Fruit fly (Drosophila melanogaster) whole organism, embryonic: Measurements from ENCODE around the gene CG32820.
A peak's percentile ranks its signal among the peaks of the same experiment; 100 is the strongest.
"Not testable (repeated sequence)": the region's sequence is repeated elsewhere in the genome, so short reads cannot be mapped to it uniquely, and the experiment has no call there.

Experiments
- BEAF-32 ChIP-seq: fragments of 200-800 bp; sonication (Bioruptor generic); optimal IDR thresholded peaks from 3 replicates; lab custom pipeline; 2017; ENCODE audit warnings: missing biosample characterization, missing genetic modification characterization, mild to moderate bottlenecking, moderate library complexity, missing genetic modification reagents
- CG11696 ChIP-seq: fragments of 200-800 bp; sonication (Bioruptor generic); IDR thresholded peaks from 2 replicates; pipeline ENCODE4 v1.3.6; 2022; ENCODE audit warnings: missing biosample characterization, missing genetic modification characterization
- CG11723 ChIP-seq: fragments of 200-800 bp; sonication (Bioruptor generic); optimal IDR thresholded peaks from 2 replicates; lab custom pipeline; 2017; ENCODE audit warnings: missing biosample characterization, mild to moderate bottlenecking, missing genetic modification characterization
- CG12236 ChIP-seq: fragments of 200-800 bp; sonication (Bioruptor generic); optimal IDR thresholded peaks from 2 replicates; lab custom pipeline; 2016; ENCODE audit warnings: missing biosample characterization, missing genetic modification characterization
- CG13123 ChIP-seq: fragments of 200-800 bp; sonication (Bioruptor generic); optimal IDR thresholded peaks from 2 replicates; lab custom pipeline; 2016; ENCODE audit warnings: missing biosample characterization, missing genetic modification characterization
- CG13287 ChIP-seq: fragments of 200-800 bp; sonication (Bioruptor generic); IDR thresholded peaks from 2 replicates; pipeline ENCODE4 v1.3.6; 2022; ENCODE audit warnings: missing biosample characterization, missing genetic modification characterization; ENCODE audit not compliant: partially characterized antibody
- CG15514 ChIP-seq: fragments of 200-800 bp; sonication (Bioruptor generic); optimal IDR thresholded peaks from 3 replicates; lab custom pipeline; 2017; ENCODE audit warnings: missing biosample characterization, missing genetic modification characterization, mild to moderate bottlenecking, moderate library complexity, missing genetic modification reagents
- CG16813 ChIP-seq: fragments of 200-800 bp; sonication (Bioruptor generic); IDR thresholded peaks from 3 replicates; pipeline ENCODE4 v1.3.6; 2022; ENCODE audit warnings: missing biosample characterization, missing genetic modification characterization; ENCODE audit not compliant: partially characterized antibody
- CG17361 ChIP-seq: fragments of 200-800 bp; sonication (Bioruptor generic); IDR thresholded peaks from 3 replicates; pipeline ENCODE4 v1.3.6; 2022; ENCODE audit warnings: missing biosample characterization, missing genetic modification characterization
- CG2678 ChIP-seq: fragments of 200-800 bp; sonication (Bioruptor generic); optimal IDR thresholded peaks from 3 replicates; lab custom pipeline; 2019; ENCODE audit warnings: missing biosample characterization, mild to moderate bottlenecking, missing genetic modification characterization, moderate library complexity
- CG6791 ChIP-seq: fragments of 200-800 bp; sonication (Bioruptor generic); IDR thresholded peaks from 3 replicates; pipeline ENCODE4 v1.3.6; 2022; ENCODE audit warnings: missing biosample characterization, missing genetic modification characterization; ENCODE audit not compliant: partially characterized antibody
- CG7556 ChIP-seq: fragments of 200-800 bp; sonication (Bioruptor generic); optimal IDR thresholded peaks from 2 replicates; lab custom pipeline; 2017; ENCODE audit warnings: missing biosample characterization, mild to moderate bottlenecking, missing genetic modification characterization
- CG7786 ChIP-seq: fragments of 200-800 bp; sonication (Bioruptor generic); optimal IDR thresholded peaks from 2 replicates; lab custom pipeline; 2016; ENCODE audit warnings: missing biosample characterization, missing genetic modification characterization
- CG7963 ChIP-seq: fragments of 200-800 bp; sonication (Bioruptor generic); IDR thresholded peaks from 3 replicates; pipeline ENCODE4 v1.3.6; 2022; ENCODE audit warnings: missing biosample characterization, missing genetic modification characterization; ENCODE audit not compliant: partially characterized antibody
- CrebB ChIP-seq: fragments of 200-800 bp; sonication (Bioruptor generic); optimal IDR thresholded peaks from 3 replicates; lab custom pipeline; 2018; ENCODE audit warnings: missing biosample characterization, mild to moderate bottlenecking, missing genetic modification characterization
- D19B ChIP-seq: fragments of 200-800 bp; sonication (Bioruptor generic); optimal IDR thresholded peaks from 2 replicates; lab custom pipeline; 2017; ENCODE audit warnings: missing biosample characterization, mild to moderate bottlenecking, missing genetic modification characterization
- Dp ChIP-seq: fragments of 200-800 bp; sonication (Bioruptor generic); optimal IDR thresholded peaks from 2 replicates; lab custom pipeline; 2018; ENCODE audit warnings: missing biosample characterization, mild to moderate bottlenecking, missing genetic modification characterization, moderate library complexity
- Ets97D ChIP-seq: fragments of 200-800 bp; sonication (Bioruptor generic); optimal IDR thresholded peaks from 3 replicates; lab custom pipeline; 2016; ENCODE audit warnings: missing biosample characterization, missing genetic modification characterization
- HLH4C ChIP-seq: fragments of 200-800 bp; sonication (Bioruptor generic); IDR thresholded peaks from 3 replicates; pipeline ENCODE4 v1.3.6; 2022; ENCODE audit warnings: missing biosample characterization, missing genetic modification characterization; ENCODE audit not compliant: partially characterized antibody
- HLHmδ ChIP-seq: fragments of 200-800 bp; sonication (Bioruptor generic); optimal IDR thresholded peaks from 2 replicates; lab custom pipeline; 2018; ENCODE audit warnings: missing biosample characterization, mild to moderate bottlenecking, missing genetic modification characterization, moderate library complexity
- Hr78 ChIP-seq, 2 experiments: fragments of 200-800 bp in 1 of 2; fragments of >200 bp in 1 of 2; sonication (Bioruptor generic) in 1 of 2; optimal IDR thresholded peaks; 2 replicates each; lab custom pipeline; 2017 to 2019; ENCODE audit warnings: missing biosample characterization in 2 of 2, missing genetic modification characterization in 2 of 2, mild to moderate bottlenecking in 1 of 2, moderate library complexity in 1 of 2
- MBD-R2 ChIP-seq: fragments of 200-800 bp; sonication (Bioruptor generic); IDR thresholded peaks from 2 replicates; pipeline ENCODE4 v1.3.6; 2022; ENCODE audit warnings: missing biosample characterization, missing genetic modification characterization
- Med ChIP-seq: fragments of 200-800 bp; sonication (Bioruptor generic); peaks from one replicate; lab custom pipeline; 2016; ENCODE audit warnings: missing biosample characterization, missing genetic modification characterization, mild to moderate bottlenecking, inconsistent platforms, moderate library complexity
- Meics ChIP-seq: fragments of 200-800 bp; sonication (Bioruptor generic); optimal IDR thresholded peaks from 2 replicates; lab custom pipeline; 2017; ENCODE audit warnings: missing biosample characterization, mild to moderate bottlenecking, missing genetic modification characterization
- Mrtf ChIP-seq: fragments of 200-800 bp; sonication (Bioruptor generic); IDR thresholded peaks from 3 replicates; pipeline ENCODE4 v1.3.6; 2022; ENCODE audit warnings: missing biosample characterization, missing genetic modification characterization
- Sox100B ChIP-seq: fragments of 200-800 bp; sonication (Bioruptor generic); optimal IDR thresholded peaks from 3 replicates; lab custom pipeline; 2018; ENCODE audit warnings: missing biosample characterization, mild to moderate bottlenecking, missing genetic modification characterization
- ac ChIP-seq: fragments of 200-800 bp; sonication (Bioruptor generic); optimal IDR thresholded peaks from 3 replicates; lab custom pipeline; 2017; ENCODE audit warnings: missing biosample characterization, mild to moderate bottlenecking, missing genetic modification characterization
- amos ChIP-seq: fragments of 200-800 bp; sonication (Bioruptor generic); IDR thresholded peaks from 2 replicates; pipeline ENCODE4 v1.3.6; 2022; ENCODE audit warnings: missing biosample characterization, missing genetic modification characterization; ENCODE audit not compliant: partially characterized antibody
- caup ChIP-seq: fragments of 200-800 bp; sonication (Bioruptor generic); optimal IDR thresholded peaks from 3 replicates; lab custom pipeline; 2017; ENCODE audit warnings: missing biosample characterization, mild to moderate bottlenecking, missing genetic modification characterization, moderate library complexity; ENCODE audit not compliant: severe bottlenecking
- cg ChIP-seq: fragments of 200-800 bp; sonication (Bioruptor generic); optimal IDR thresholded peaks from 3 replicates; lab custom pipeline; 2019; ENCODE audit warnings: missing biosample characterization, mild to moderate bottlenecking, missing genetic modification characterization, moderate library complexity
- ems ChIP-seq: fragments of 200-800 bp; sonication (Bioruptor generic); optimal IDR thresholded peaks from 3 replicates; lab custom pipeline; 2016; ENCODE audit warnings: missing biosample characterization, missing genetic modification characterization
- fd3F ChIP-seq: fragments of 200-800 bp; sonication (Bioruptor generic); optimal IDR thresholded peaks from 2 replicates; lab custom pipeline; 2018; ENCODE audit warnings: missing biosample characterization, mild to moderate bottlenecking, missing genetic modification characterization, moderate library complexity
- gem ChIP-seq: fragments of 200-800 bp; sonication (Bioruptor generic); optimal IDR thresholded peaks from 2 replicates; lab custom pipeline; 2019; ENCODE audit warnings: missing biosample characterization, mild to moderate bottlenecking, missing genetic modification characterization, moderate library complexity
- jing ChIP-seq: fragments of 200-800 bp; sonication (Bioruptor generic); optimal IDR thresholded peaks from 2 replicates; lab custom pipeline; 2018; ENCODE audit warnings: missing biosample characterization, mild to moderate bottlenecking, missing genetic modification characterization
- knrl ChIP-seq: fragments of 200-800 bp; sonication (Bioruptor generic); IDR thresholded peaks from 3 replicates; pipeline ENCODE4 v1.3.6; 2022; ENCODE audit warnings: missing biosample characterization, missing genetic modification characterization; ENCODE audit not compliant: partially characterized antibody
- nom ChIP-seq: fragments of 200-800 bp; sonication (Bioruptor generic); optimal IDR thresholded peaks from 2 replicates; lab custom pipeline; 2017; ENCODE audit warnings: missing biosample characterization, missing genetic modification characterization, mild to moderate bottlenecking, moderate library complexity, missing genetic modification reagents
- onecut ChIP-seq: fragments of 200-800 bp; sonication (Bioruptor generic); IDR thresholded peaks from 2 replicates; pipeline ENCODE4 v1.3.6; 2022; ENCODE audit warnings: missing biosample characterization, missing genetic modification characterization
- pb ChIP-seq: fragments of 200-800 bp; sonication (Bioruptor generic); optimal IDR thresholded peaks from 3 replicates; lab custom pipeline; 2016; ENCODE audit warnings: missing biosample characterization, missing genetic modification characterization
- pita ChIP-seq: fragments of 200-800 bp; sonication (Bioruptor generic); optimal IDR thresholded peaks from 2 replicates; lab custom pipeline; 2017; ENCODE audit warnings: missing biosample characterization, mild to moderate bottlenecking, missing genetic modification characterization
- ro ChIP-seq: fragments of 200-800 bp; sonication (Bioruptor generic); IDR thresholded peaks from 2 replicates; pipeline ENCODE4 v1.3.6; 2022; ENCODE audit warnings: missing biosample characterization, missing genetic modification characterization
- scrt ChIP-seq: fragments of 200-800 bp; sonication (Bioruptor generic); optimal IDR thresholded peaks from 2 replicates; lab custom pipeline; 2018; ENCODE audit warnings: missing biosample characterization, mild to moderate bottlenecking, missing genetic modification characterization, moderate library complexity
- tna ChIP-seq: fragments of 200-800 bp; sonication (Bioruptor generic); IDR thresholded peaks from 2 replicates; pipeline ENCODE4 v1.3.6; 2022; ENCODE audit warnings: missing biosample characterization, missing genetic modification characterization; ENCODE audit not compliant: partially characterized antibody
- wek ChIP-seq: fragments of 200-800 bp; sonication (Bioruptor generic); optimal IDR thresholded peaks from 3 replicates; lab custom pipeline; 2018; ENCODE audit warnings: missing biosample characterization, mild to moderate bottlenecking, missing genetic modification characterization, moderate library complexity

CG32820 gene

DNA sequence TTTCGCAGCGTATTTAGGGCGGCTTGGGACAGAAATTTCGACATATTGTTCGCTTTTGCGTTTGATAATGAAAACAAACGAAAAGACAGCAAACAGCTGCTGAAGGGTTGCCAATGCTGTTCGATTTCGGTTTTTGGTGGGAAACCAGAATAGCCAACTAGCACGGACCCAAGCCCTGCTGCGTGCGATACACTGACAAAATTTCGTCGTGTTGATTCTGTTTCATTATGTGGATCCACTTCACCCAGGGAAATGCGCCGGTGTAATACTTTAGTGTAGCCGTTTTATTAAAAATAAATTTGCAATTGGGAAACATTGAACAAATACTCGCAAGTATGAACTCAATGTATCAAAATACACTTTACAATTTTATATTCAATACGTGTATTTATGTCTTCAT lies 3.6 kb downstream of the CG32820 start, which contains the start of gene CG33502:
CG33502 (minus strand) TSS at position 101 of the 400 bp plus-strand sequence.
- not testable (repeated sequence) for TF ChIP-seq CG13287 (GFP tag; lab: Robert Waterston, UW); CG12236 (GFP tag; lab: Kevin White, UChicago); CrebB (tag; lab: Kevin White, UChicago)
- TF ChIP-seq, all 482 proteins: peak for 0; not testable (repeated sequence) for 482

- not testable (repeated sequence) for TF ChIP-seq ems, HLHmδ, CG11723 (GFP tag; lab: Kevin White, UChicago)
- TF ChIP-seq, all 482 proteins: peak for 0; not testable (repeated sequence) for 482
Observed at dm6 chrX:21608820-21609219, 6.2 kb downstream of the CG32820 start, which contains the start of gene CG17450. CG17450 (minus strand) TSS chrX:21608920.

DNA sequence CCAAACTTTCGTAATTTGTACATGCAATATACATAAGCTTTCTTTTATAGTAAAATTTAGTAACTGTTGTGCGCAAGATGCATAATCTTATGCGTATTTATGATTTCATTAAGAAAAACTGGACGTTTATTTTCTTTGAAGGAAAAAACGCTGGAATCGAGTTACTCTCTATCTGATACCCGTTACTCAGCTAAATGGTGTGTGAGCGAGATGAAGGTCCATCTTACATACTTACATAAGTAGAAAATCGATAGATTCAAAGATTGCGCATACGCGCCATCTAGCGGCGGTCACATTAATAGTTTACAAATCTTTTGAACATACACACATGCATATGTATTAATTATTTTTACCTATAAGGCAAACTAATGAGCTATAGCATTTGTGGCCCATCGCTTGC lies 9.5 kb downstream of the CG32820 start:
- TF ChIP-seq D19B (GFP tag; lab: Kevin White, UChicago) (peak; percentile 22), CG13287 (GFP tag; lab: Robert Waterston, UW) (peak; percentile 38; the same call in 1 of the 2 replicates), tna (GFP tag; lab: Robert Waterston, UW) (peak; percentile 61), gem (no peak), MBD-R2 (peak; percentile 42; the same call in 1 of the 2 replicates), Sox100B (no peak), ac (no peak), cg (GFP tag; lab: Kevin White, UChicago) (peak; percentile 49), ro (no peak), BEAF-32 (GFP tag; lab: Kevin White, UChicago) (peak; percentile 4), caup (GFP tag; lab: Kevin White, UChicago) (no peak), Mrtf (GFP tag; lab: Robert Waterston, UW) (no peak), HLH4C (GFP tag; lab: Robert Waterston, UW) (peak; percentile 82), Hr78 (GFP tag; optimal IDR thresholded peaks at IDR 0.05; lab: Kevin White, UChicago) (no peak), CG11696 (GFP tag; lab: Robert Waterston, UW) (no peak), CG15514 (GFP tag; lab: Kevin White, UChicago) (peak; percentile 9), pita (GFP tag; lab: Kevin White, UChicago) (peak; percentile 60), pb (GFP tag; lab: Kevin White, UChicago) (no peak), CrebB (tag; lab: Kevin White, UChicago) (no peak), wek (GFP tag; lab: Kevin White, UChicago) (no peak), Dp (GFP tag; lab: Kevin White, UChicago) (peak; percentile 47), CG17361 (GFP tag; lab: Robert Waterston, UW) (0 out of 3 replicates have a peak, but pooled peaks have one; percentile 14), Meics (GFP tag; lab: Kevin White, UChicago) (no peak), nom (no peak), CG7556 (GFP tag; lab: Kevin White, UChicago) (no peak), CG16813 (GFP tag; lab: Robert Waterston, UW) (peak; percentile 53; the same call in 2 of the 3 replicates), fd3F (GFP tag; lab: Kevin White, UChicago) (no peak), scrt (GFP tag; lab: Kevin White, UChicago) (no peak), jing (no peak), CG6791 (GFP tag; lab: Robert Waterston, UW) (peak; percentile 60; the same call in 2 of the 3 replicates), CG2678 (tag; lab: Kevin White, UChicago) (no peak), CG7786 (GFP tag; lab: Kevin White, UChicago) (no peak), CG7963 (peak; percentile 54; the same call in 1 of the 3 replicates), CG13123 (GFP tag; lab: Kevin White, UChicago) (no peak), Ets97D (GFP tag; lab: Kevin White, UChicago) (no peak), onecut (GFP tag; lab: Robert Waterston, UW) (peak; percentile 97), Med (peak; percentile 62), amos (GFP tag; lab: Robert Waterston, UW) (peak; percentile 47), knrl (GFP tag; lab: Robert Waterston, UW) (0 out of 3 replicates have a peak, but pooled peaks have one; percentile 11)
